Worm (Caenorhabditis elegans): Measurements from ENCODE around the gene jmjd-3.1.

DNA sequence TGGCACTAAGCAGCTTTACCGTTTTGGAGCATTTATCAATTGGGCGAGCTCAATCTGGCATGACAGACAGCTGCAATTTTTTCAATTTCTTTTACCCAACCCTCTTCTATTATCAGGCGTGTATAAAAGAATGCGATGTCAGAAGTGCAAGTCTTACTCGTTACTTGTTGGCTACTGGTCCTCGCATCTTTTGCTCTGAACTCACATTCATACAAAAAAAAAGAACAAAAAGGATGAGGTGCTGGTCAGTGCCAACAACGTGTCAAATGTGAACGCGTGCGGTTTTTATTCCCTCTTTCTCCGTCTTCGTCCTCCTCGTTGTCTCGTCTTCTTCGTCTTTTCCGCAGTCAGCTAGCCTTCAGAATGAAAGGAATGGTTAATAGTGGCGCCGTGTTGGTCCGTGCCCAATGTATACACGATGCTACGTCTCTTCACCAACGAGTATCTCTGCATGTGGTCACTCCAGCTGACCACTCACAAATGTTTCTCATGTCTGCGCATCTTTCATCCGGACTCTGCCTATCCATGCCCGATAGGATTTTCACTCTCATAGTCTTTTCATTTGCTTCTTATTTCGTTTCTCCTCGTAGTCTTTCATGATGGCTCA lies 4.9 kb upstream of the jmjd-3.1 start:
- TF ChIP-seq klf-2 (GFP tag; conservative IDR thresholded peaks at IDR 0.05): no peak
- no peak for TF ChIP-seq cog-1 (tag; optimal IDR thresholded peaks at IDR 0.05)
- no peak for TF ChIP-seq med-1 (GFP tag; optimal IDR thresholded peaks at IDR 0.05; ENCODE audit: insufficient read depth)
